In genomic region chrV:127882-128281, ce11 we compare ENCODE assay signal across 8 worm cellular contexts.
TF ChIP-seq lines count a peak whose summit lies in the region.

Gene W03F9.2, minus strand, starts transcription at chrV:128034.
Gene sftb-2, plus strand, starts transcription at chrV:128237.

TF ChIP-seq in whole organism, L1 larva, 84 proteins besides CTCF, POLR2A, EP300 and RAD21 (continues in another document):
- TF ChIP-seq lin-35 (GFP tag; optimal IDR thresholded peaks at IDR 0.05; lab: Kevin White, UChicago) (peak; percentile 59 to 63), ztf-11 (tag; optimal IDR thresholded peaks at IDR 0.05; lab: Kevin White, UChicago) (peak in 1 of 2 experiments; percentile 28), nhr-71 (tag; optimal IDR thresholded peaks at IDR 0.05; lab: Kevin White, UChicago) (peak; percentile 56), snu-23 (GFP tag; optimal IDR thresholded peaks at IDR 0.05; lab: Kevin White, UChicago) (peak; percentile 54), hpl-2 (GFP tag; optimal IDR thresholded peaks at IDR 0.05; lab: Kevin White, UChicago) (no peak), nhr-76 (tag; optimal IDR thresholded peaks at IDR 0.05; lab: Kevin White, UChicago) (no peak), lsy-2 (tag; optimal IDR thresholded peaks at IDR 0.05; lab: Kevin White, UChicago) (peak; percentile 59 to 66), hlh-4 (tag; optimal IDR thresholded peaks at IDR 0.05; lab: Kevin White, UChicago) (no peak), F16B12.6 (tag; optimal IDR thresholded peaks at IDR 0.05; lab: Kevin White, UChicago) (peak; percentile 91), xbp-1 (tag; optimal IDR thresholded peaks at IDR 0.05; lab: Kevin White, UChicago) (peak; percentile 36), skn-1 (tag; optimal IDR thresholded peaks at IDR 0.05; lab: Kevin White, UChicago) (peak; percentile 43)

TF ChIP-seq in whole organism, L2 larva, 48 proteins besides CTCF, POLR2A, EP300 and RAD21 (continues in another document):
- TF ChIP-seq crh-2 (tag; optimal IDR thresholded peaks at IDR 0.05; lab: Kevin White, UChicago) = no peak
- no peak for TF ChIP-seq elt-3 (tag; optimal IDR thresholded peaks at IDR 0.05; lab: Kevin White, UChicago)
- no peak for TF ChIP-seq fos-1 (tag; optimal IDR thresholded peaks at IDR 0.05; lab: Kevin White, UChicago)
- TF ChIP-seq egl-27 (tag; optimal IDR thresholded peaks at IDR 0.05; lab: Kevin White, UChicago) = no peak
- TF ChIP-seq C34F6.9 (tag; optimal IDR thresholded peaks at IDR 0.05; lab: Kevin White, UChicago) = peak; percentile 68
- no peak for TF ChIP-seq alr-1 (tag; optimal IDR thresholded peaks at IDR 0.05; lab: Kevin White, UChicago)
- no peak for TF ChIP-seq ztf-4 (tag; optimal IDR thresholded peaks at IDR 0.05; lab: Kevin White, UChicago)
- no peak for TF ChIP-seq nhr-12 (tag; optimal IDR thresholded peaks at IDR 0.05; lab: Kevin White, UChicago)
- TF ChIP-seq nhr-23 (tag; optimal IDR thresholded peaks at IDR 0.05; lab: Kevin White, UChicago) = no peak
- TF ChIP-seq unc-39 (tag; optimal IDR thresholded peaks at IDR 0.05; lab: Kevin White, UChicago) = no peak
- peak; percentile 66 for TF ChIP-seq gmeb-1 (tag; optimal IDR thresholded peaks at IDR 0.05; lab: Kevin White, UChicago)
- no peak for TF ChIP-seq aly-2 (tag; optimal IDR thresholded peaks at IDR 0.05; lab: Kevin White, UChicago)

TF ChIP-seq in whole organism, L3 larva, 47 proteins besides CTCF, POLR2A, EP300 and RAD21:
- TF ChIP-seq snpc-4 (tag; optimal IDR thresholded peaks at IDR 0.05; lab: Kevin White, UChicago) (peak; percentile 4), hmg-11 (tag; optimal IDR thresholded peaks at IDR 0.05; lab: Kevin White, UChicago) (peak; percentile 54), ama-1 (optimal IDR thresholded peaks at IDR 0.05; lab: Kevin White, UChicago) (peak; percentile 23), aly-2 (tag; optimal IDR thresholded peaks at IDR 0.05; lab: Kevin White, UChicago) (no peak), ztf-4 (tag; optimal IDR thresholded peaks at IDR 0.05; lab: Kevin White, UChicago) (no peak), pha-4 (tag; optimal IDR thresholded peaks at IDR 0.05; lab: Kevin White, UChicago) (peak; percentile 63), nfya-1 (tag; optimal IDR thresholded peaks at IDR 0.05; lab: Kevin White, UChicago; ENCODE audit: insufficient read depth) (peak; percentile 52), lin-15B (tag; optimal IDR thresholded peaks at IDR 0.05; lab: Kevin White, UChicago) (peak; percentile 48), unc-62 (GFP tag; optimal IDR thresholded peaks at IDR 0.05; lab: Kevin White, UChicago) (no peak), ceh-82 (tag; optimal IDR thresholded peaks at IDR 0.05; lab: Kevin White, UChicago) (no peak), nhr-11 (tag; optimal IDR thresholded peaks at IDR 0.05; lab: Kevin White, UChicago) (no peak)

TF ChIP-seq in whole organism, L4 larva, 104 proteins besides CTCF, POLR2A, EP300 and RAD21 (continues in another document):
- TF ChIP-seq fkh-10 (GFP tag; optimal IDR thresholded peaks at IDR 0.05; lab: Kevin White, UChicago) = no peak
- TF ChIP-seq hlh-30 (tag; optimal IDR thresholded peaks at IDR 0.05; lab: Kevin White, UChicago; ENCODE audit: insufficient read depth) = no peak
- no peak for TF ChIP-seq arid-1 (GFP tag; conservative IDR thresholded peaks at IDR 0.05; lab: Robert Waterston, UW)
- no peak for TF ChIP-seq nhr-25 (tag; optimal IDR thresholded peaks at IDR 0.05; lab: Kevin White, UChicago; ENCODE audit: borderline replicate concordance, insufficient read depth)
- TF ChIP-seq mep-1 (tag; optimal IDR thresholded peaks at IDR 0.05; lab: Kevin White, UChicago) = peak; percentile 15
- TF ChIP-seq nhr-77 (tag; optimal IDR thresholded peaks at IDR 0.05; lab: Kevin White, UChicago) = no peak
- no peak for TF ChIP-seq ces-1 (GFP tag; optimal IDR thresholded peaks at IDR 0.05; lab: Kevin White, UChicago)
- TF ChIP-seq dmd-6 (GFP tag; IDR thresholded peaks at IDR 0.05; lab: Robert Waterston, UW) = no peak
- no peak for TF ChIP-seq spr-1 (tag; optimal IDR thresholded peaks at IDR 0.05; lab: Kevin White, UChicago)
- TF ChIP-seq Y48G9A.11 (GFP tag; IDR thresholded peaks at IDR 0.05; lab: Robert Waterston, UW) = no peak
- peak in 1 of 2 experiments; percentile 59 for TF ChIP-seq lsy-2 (tag; optimal IDR thresholded peaks at IDR 0.05; lab: Kevin White, UChicago)
- no peak for TF ChIP-seq jun-1 (tag; optimal IDR thresholded peaks at IDR 0.05; lab: Kevin White, UChicago)

TF ChIP-seq in whole organism, late embryonic, 69 proteins besides CTCF, POLR2A, EP300 and RAD21:
- TF ChIP-seq K02D7.2 (tag; optimal IDR thresholded peaks at IDR 0.05; lab: Kevin White, UChicago) (no peak), hlh-30 (tag; optimal IDR thresholded peaks at IDR 0.05; lab: Kevin White, UChicago; ENCODE audit: insufficient read depth) (no peak), unc-42 (tag; optimal IDR thresholded peaks at IDR 0.05; lab: Kevin White, UChicago) (peak; percentile 82), syd-9 (tag; optimal IDR thresholded peaks at IDR 0.05; lab: Kevin White, UChicago) (no peak), tbx-2 (tag; optimal IDR thresholded peaks at IDR 0.05; lab: Kevin White, UChicago) (peak; percentile 12), nfya-1 (tag; optimal IDR thresholded peaks at IDR 0.05; lab: Kevin White, UChicago) (peak; percentile 17)

TF ChIP-seq in whole organism, midembryonic, 9 proteins besides CTCF, POLR2A, EP300 and RAD21:
- TF ChIP-seq klf-2 (GFP tag; conservative IDR thresholded peaks at IDR 0.05; lab: Robert Waterston, UW) (no peak), flt-1 (GFP tag; IDR thresholded peaks at IDR 0.05; lab: Robert Waterston, UW) (peak; percentile 33; the same call in 1 of the 2 replicates)

TF ChIP-seq in whole organism, mixed stage, embryonic, 35 proteins besides CTCF, POLR2A, EP300 and RAD21:
- TF ChIP-seq ham-2 (GFP tag; optimal IDR thresholded peaks at IDR 0.05; lab: Kevin White, UChicago) (no peak), ztf-11 (tag; optimal IDR thresholded peaks at IDR 0.05; lab: Kevin White, UChicago) (no peak), mep-1 (tag; optimal IDR thresholded peaks at IDR 0.05; lab: Kevin White, UChicago) (no peak), ces-1 (GFP tag; optimal IDR thresholded peaks at IDR 0.05; lab: Kevin White, UChicago) (peak; percentile 95), lsy-2 (tag; optimal IDR thresholded peaks at IDR 0.05; lab: Kevin White, UChicago) (peak; percentile 50), nhr-28 (tag; optimal IDR thresholded peaks at IDR 0.05; lab: Kevin White, UChicago) (no peak)
TF ChIP-seq in whole organism, mixed stage, embryonic: peak in this region for 2.

TF ChIP-seq in whole organism, young adult, 124 proteins besides CTCF, POLR2A, EP300 and RAD21:
- TF ChIP-seq mcd-1 (GFP tag; IDR thresholded peaks at IDR 0.05; lab: Robert Waterston, UW) (peak; percentile 13; the same call in 1 of the 2 replicates), hmg-1.2 (GFP tag; IDR thresholded peaks at IDR 0.05; lab: Robert Waterston, UW) (peak; percentile 93), D2030.7 (GFP tag; IDR thresholded peaks at IDR 0.05; lab: Robert Waterston, UW) (peak; percentile 47; the same call in 1 of the 2 replicates), ceh-58 (GFP tag; IDR thresholded peaks at IDR 0.05; lab: Robert Waterston, UW) (no peak), snpc-1.3 (tag; optimal IDR thresholded peaks at IDR 0.05; lab: Kevin White, UChicago; ENCODE audit: insufficient read depth) (peak; percentile 1), ccch-3 (GFP tag; optimal IDR thresholded peaks at IDR 0.05; lab: Kevin White, UChicago) (no peak), lin-40 (tag; optimal IDR thresholded peaks at IDR 0.05; lab: Kevin White, UChicago) (peak; percentile 19), madf-6 (GFP tag; IDR thresholded peaks at IDR 0.05; lab: Robert Waterston, UW) (peak; percentile 46; the same call in 1 of the 2 replicates)
